Worm (Caenorhabditis elegans) whole organism, L4/young adult: Measurements from ENCODE around the gene F20A1.2.

Experiments used
- dao-5 ChIP-seq: sonication (generic microtip); optimal IDR thresholded peaks from 2 replicates; lab custom pipeline; 2016; ENCODE audit warnings: missing genotype, missing genetic modification characterization, moderate library complexity, missing compliant biosample characterization
- him-1 ChIP-seq: sonication (generic microtip); optimal IDR thresholded peaks from 2 replicates; lab custom pipeline; 2016; ENCODE audit warnings: missing genotype, missing genetic modification reagents, missing genetic modification characterization, missing compliant biosample characterization

ce11 chrV:6997041-6997552 is 49.0 kb upstream of the F20A1.2 start, which contains the start of gene nhr-107:
- TF ChIP-seq dao-5 (no peak), him-1 (tag; lab: Kevin White, UChicago) (no peak)
